Worm (Caenorhabditis elegans): ENCODE measurements around the gene K09C4.9.

ce11 chrX:3285448-3285847 is 13.9 kb upstream of the K09C4.9 start:
- peak; percentile 78 for TF ChIP-seq elt-2 (tag; optimal IDR thresholded peaks at IDR 0.05)
- no peak for TF ChIP-seq jun-1 (tag; optimal IDR thresholded peaks at IDR 0.05)
- no peak for TF ChIP-seq fos-1 (tag; optimal IDR thresholded peaks at IDR 0.05)
- no peak for TF ChIP-seq unc-39 (tag; optimal IDR thresholded peaks at IDR 0.05)
- TF ChIP-seq nfya-1 (tag; optimal IDR thresholded peaks at IDR 0.05; ENCODE audit: insufficient read depth): no peak
- TF ChIP-seq hmg-11 (tag; optimal IDR thresholded peaks at IDR 0.05): no peak
- no peak for TF ChIP-seq ztf-4 (tag; optimal IDR thresholded peaks at IDR 0.05)
- TF ChIP-seq fkh-10 (GFP tag; optimal IDR thresholded peaks at IDR 0.05): no peak
- no peak for TF ChIP-seq unc-62 (GFP tag; optimal IDR thresholded peaks at IDR 0.05)
- TF ChIP-seq ceh-16 (tag; optimal IDR thresholded peaks at IDR 0.05): no peak
- TF ChIP-seq R02D3.7 (tag; optimal IDR thresholded peaks at IDR 0.05): no peak
